Worm (Caenorhabditis elegans): Measurements from ENCODE around the gene EEED8.14.
A peak's percentile ranks its signal among the peaks of the same experiment; 100 is the strongest.

Gene EEED8.14

ce11 chrII:5416204-5416764, 2.4 kb upstream of the EEED8.14 start, which contains the start of gene EEED8.2:
TSS of gene EEED8.2 (plus strand) at chrII:5416714.
- no peak for TF ChIP-seq npax-4 (tag; optimal IDR thresholded peaks at IDR 0.05)
- no peak for TF ChIP-seq fkh-6 (tag; optimal IDR thresholded peaks at IDR 0.05)
- TF ChIP-seq ceh-2 (tag; optimal IDR thresholded peaks at IDR 0.05) = no peak
- TF ChIP-seq hlh-15 (tag; optimal IDR thresholded peaks at IDR 0.05) = no peak
- peak; percentile 39 for TF ChIP-seq unc-55 (GFP tag; optimal IDR thresholded peaks at IDR 0.05)
- TF ChIP-seq T23F11.4 (GFP tag; optimal IDR thresholded peaks at IDR 0.05) = no peak
- TF ChIP-seq pha-2 (tag; optimal IDR thresholded peaks at IDR 0.05) = no peak
- TF ChIP-seq hlh-30 (tag; optimal IDR thresholded peaks at IDR 0.05; ENCODE audit: insufficient read depth) = peak; percentile 24
- no peak for TF ChIP-seq eyg-1 (tag; optimal IDR thresholded peaks at IDR 0.05)
- no peak for TF ChIP-seq ceh-24 (tag; optimal IDR thresholded peaks at IDR 0.05)
- no peak for TF ChIP-seq rnt-1 (tag; optimal IDR thresholded peaks at IDR 0.05)
- TF ChIP-seq pat-9 (tag; optimal IDR thresholded peaks at IDR 0.05) = no peak
- no peak for TF ChIP-seq fax-1 (tag; optimal IDR thresholded peaks at IDR 0.05)
- TF ChIP-seq ttx-3 (tag; optimal IDR thresholded peaks at IDR 0.05) = no peak
- TF ChIP-seq tbx-2 (tag; optimal IDR thresholded peaks at IDR 0.05) = peak; percentile 3
- no peak for TF ChIP-seq lin-11 (tag; optimal IDR thresholded peaks at IDR 0.05)
- TF ChIP-seq ceh-31 (tag; optimal IDR thresholded peaks at IDR 0.05) = no peak
- TF ChIP-seq Y22D7AL.16 (tag; optimal IDR thresholded peaks at IDR 0.05) = no peak

- TF ChIP-seq nhr-232 (tag; optimal IDR thresholded peaks at IDR 0.05) = no peak
- no peak for TF ChIP-seq odd-2 (tag; optimal IDR thresholded peaks at IDR 0.05)
- TF ChIP-seq ztf-16 (tag; optimal IDR thresholded peaks at IDR 0.05) = no peak
- no peak for TF ChIP-seq ttx-3 (tag; optimal IDR thresholded peaks at IDR 0.05)
- no peak for TF ChIP-seq pqm-1 (tag; optimal IDR thresholded peaks at IDR 0.05)
- TF ChIP-seq gmeb-2 (tag; optimal IDR thresholded peaks at IDR 0.05) = no peak
- no peak for TF ChIP-seq ref-2 (tag; optimal IDR thresholded peaks at IDR 0.05)
- no peak for TF ChIP-seq ama-1 (optimal IDR thresholded peaks at IDR 0.05)
- no peak for TF ChIP-seq pros-1 (tag; optimal IDR thresholded peaks at IDR 0.05)
- no peak for TF ChIP-seq lin-11 (tag; optimal IDR thresholded peaks at IDR 0.05)
Measured at ce11 chrII:5412467-5412866, 1.4 kb downstream of the EEED8.14 start, which contains the start of the genes EEED8.13 and EEED8.18. TSS of gene EEED8.13 (minus strand) at chrII:5412567. TSS of gene EEED8.18 (minus strand) at chrII:5412610.

- TF ChIP-seq unc-3 (GFP tag; conservative IDR thresholded peaks at IDR 0.05) (no peak), unc-3 (tag; optimal IDR thresholded peaks at IDR 0.05) (no peak), ceh-48 (tag; optimal IDR thresholded peaks at IDR 0.05) (no peak), unc-42 (tag; optimal IDR thresholded peaks at IDR 0.05) (no peak), unc-55 (GFP tag; optimal IDR thresholded peaks at IDR 0.05) (no peak), ceh-18 (tag; optimal IDR thresholded peaks at IDR 0.05) (no peak), gmeb-2 (tag; optimal IDR thresholded peaks at IDR 0.05) (no peak), mec-3 (tag; optimal IDR thresholded peaks at IDR 0.05; ENCODE audit: borderline replicate concordance) (no peak), madf-2 (tag; optimal IDR thresholded peaks at IDR 0.05) (no peak), hlh-30 (tag; optimal IDR thresholded peaks at IDR 0.05; ENCODE audit: insufficient read depth) (no peak), ceh-31 (tag; optimal IDR thresholded peaks at IDR 0.05) (no peak), ceh-34 (tag; optimal IDR thresholded peaks at IDR 0.05) (no peak), che-1 (tag; optimal IDR thresholded peaks at IDR 0.05) (no peak), fkh-10 (GFP tag; optimal IDR thresholded peaks at IDR 0.05) (no peak), ceh-24 (tag; optimal IDR thresholded peaks at IDR 0.05) (no peak), ref-2 (tag; optimal IDR thresholded peaks at IDR 0.05) (no peak), hlh-6 (tag; optimal IDR thresholded peaks at IDR 0.05) (no peak), hlh-8 (tag; optimal IDR thresholded peaks at IDR 0.05) (no peak), ceh-2 (tag; optimal IDR thresholded peaks at IDR 0.05) (no peak), rnt-1 (tag; optimal IDR thresholded peaks at IDR 0.05) (no peak)
Measured at ce11 chrII:5408924-5409323, 4.9 kb downstream of the EEED8.14 start, which contains the start of the genes EEED8.12 and EEED8.4. TSS of gene EEED8.12 (minus strand) at chrII:5409024. TSS of gene EEED8.4 (plus strand) at chrII:5409319.
